Worm (Caenorhabditis elegans) whole organism, midembryonic: ENCODE results near the gene F11G11.5.
"Not testable (repeated sequence)": the region's sequence is repeated elsewhere in the genome, so short reads cannot be mapped to it uniquely, and the experiment has no call there.

Source experiments
- T22C8.4 ChIP-seq: fragments of 200-800 bp; sonication (Bioruptor generic); IDR thresholded peaks from 2 replicates; pipeline ENCODE4 v1.3.6; 2022; ENCODE audit warnings: missing genetic modification characterization, missing compliant biosample characterization
- cog-1 ChIP-seq: sonication (generic microtip); optimal IDR thresholded peaks from 2 replicates; lab custom pipeline; 2016; ENCODE audit warnings: missing genetic modification characterization, missing compliant biosample characterization
- flt-1 ChIP-seq: fragments of 200-800 bp; sonication (Bioruptor generic); IDR thresholded peaks from 2 replicates; pipeline ENCODE4 v1.3.6; 2022; ENCODE audit warnings: missing genetic modification characterization, missing compliant biosample characterization
- klf-2 ChIP-seq: fragments of 200-800 bp; sonication (Bioruptor generic); conservative IDR thresholded peaks from 2 replicates; pipeline ENCODE4 v1.3.6; 2022; ENCODE audit warnings: missing genetic modification reagents, missing genetic modification characterization, missing compliant biosample characterization
- med-1 ChIP-seq: sonication (generic microtip); optimal IDR thresholded peaks from 2 replicates; lab custom pipeline; 2017; ENCODE audit warnings: missing genetic modification characterization, mild to moderate bottlenecking, missing compliant biosample characterization, antibody characterized with exemption, missing genetic modification reagents; ENCODE audit not compliant: insufficient read depth
- ref-1 ChIP-seq: fragments of 200-800 bp; sonication (Bioruptor generic); conservative IDR thresholded peaks from 2 replicates; pipeline ENCODE4 v1.3.6; 2022; ENCODE audit warnings: missing genetic modification reagents, missing genetic modification characterization, missing compliant biosample characterization
- tab-1 ChIP-seq: fragments of 200-800 bp; sonication (Bioruptor generic); IDR thresholded peaks from 2 replicates; pipeline ENCODE4 v1.3.6; 2022; ENCODE audit warnings: missing genetic modification characterization, missing compliant biosample characterization
- ztf-23 ChIP-seq: fragments of 200-800 bp; sonication (Bioruptor generic); IDR thresholded peaks from 2 replicates; pipeline ENCODE4 v1.3.6; 2022; ENCODE audit warnings: missing genetic modification reagents, missing genetic modification characterization, missing compliant biosample characterization
- ztf-29 ChIP-seq: fragments of 200-800 bp; sonication (Bioruptor generic); IDR thresholded peaks from 2 replicates; pipeline ENCODE4 v1.3.6; 2022; ENCODE audit warnings: missing genetic modification reagents, missing genetic modification characterization, missing compliant biosample characterization

The F11G11.5 gene

ce11 chrII:4857873-4858364 is at the start of gene F11G11.5:
TSS of gene F11G11.5 (plus strand) at chrII:4857923.
- TF ChIP-seq med-1 (GFP tag; lab: Kevin White, UChicago) (no peak), T22C8.4 (GFP tag; lab: Robert Waterston, UW) (no peak), flt-1 (GFP tag; lab: Robert Waterston, UW) (no peak), cog-1 (tag; lab: Kevin White, UChicago) (no peak), ztf-29 (GFP tag; lab: Robert Waterston, UW) (no peak), ref-1 (GFP tag; lab: Robert Waterston, UW) (no peak), klf-2 (GFP tag; lab: Robert Waterston, UW) (no peak), ztf-23 (GFP tag; lab: Robert Waterston, UW) (no peak), tab-1 (GFP tag; lab: Robert Waterston, UW) (no peak)

DNA sequence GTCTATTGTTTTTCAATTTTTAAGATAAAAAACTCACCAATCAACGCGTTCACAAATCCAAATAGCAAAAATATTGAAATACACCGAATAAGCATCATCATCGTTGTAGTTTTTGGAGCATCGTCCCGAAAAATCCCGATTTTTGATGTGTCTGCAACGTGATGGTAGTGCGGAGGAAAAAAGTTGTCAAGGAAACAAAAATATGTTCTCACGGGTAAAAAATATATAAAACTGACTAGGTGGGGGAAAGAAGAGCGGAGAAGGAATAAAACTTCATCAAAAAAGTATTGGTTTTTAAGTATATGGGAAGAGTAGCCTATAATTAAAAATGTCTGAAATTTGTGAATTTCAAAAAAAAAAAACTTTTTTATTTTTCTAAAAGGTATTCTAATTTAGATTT is 45.7 kb upstream of the F11G11.5 start, which contains the start of gene rig-6:
Gene rig-6, minus strand, starts transcription at position 101 of the 400 bp plus-strand sequence.
- no peak for TF ChIP-seq ref-1 (GFP tag; lab: Robert Waterston, UW)
- TF ChIP-seq tab-1 (GFP tag; lab: Robert Waterston, UW) = no peak
- no peak for TF ChIP-seq cog-1 (tag; lab: Kevin White, UChicago)
- no peak for TF ChIP-seq klf-2 (GFP tag; lab: Robert Waterston, UW)
- no peak for TF ChIP-seq ztf-23 (GFP tag; lab: Robert Waterston, UW)
- TF ChIP-seq T22C8.4 (GFP tag; lab: Robert Waterston, UW) = no peak
- no peak for TF ChIP-seq med-1 (GFP tag; lab: Kevin White, UChicago)
- TF ChIP-seq ztf-29 (GFP tag; lab: Robert Waterston, UW) = no peak

DNA sequence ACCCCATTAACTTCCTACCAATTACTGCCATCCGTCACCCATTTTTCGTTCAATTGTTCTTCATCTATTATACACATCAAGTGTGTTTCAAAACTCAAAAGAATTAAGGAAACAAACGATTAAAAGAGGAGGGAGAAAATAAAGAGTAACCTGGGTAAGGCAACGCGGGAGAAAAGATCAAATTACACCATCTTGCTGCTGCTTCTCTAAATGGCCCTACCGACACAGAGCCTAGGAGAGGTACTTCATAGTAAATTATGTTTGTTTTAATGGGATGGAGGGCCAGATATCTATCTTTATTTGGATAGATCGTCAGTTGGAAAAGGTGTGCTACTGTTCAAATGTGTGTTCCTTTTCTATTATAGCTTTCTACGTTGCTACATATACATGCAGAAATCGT is 42.4 kb upstream of the F11G11.5 start:
- no peak for TF ChIP-seq ztf-29 (GFP tag; lab: Robert Waterston, UW)
- no peak for TF ChIP-seq klf-2 (GFP tag; lab: Robert Waterston, UW)
- TF ChIP-seq ztf-23 (GFP tag; lab: Robert Waterston, UW) = no peak
- no peak for TF ChIP-seq med-1 (GFP tag; lab: Kevin White, UChicago)
- no peak for TF ChIP-seq T22C8.4 (GFP tag; lab: Robert Waterston, UW)
- no peak for TF ChIP-seq flt-1 (GFP tag; lab: Robert Waterston, UW)
- TF ChIP-seq cog-1 (tag; lab: Kevin White, UChicago) = no peak
- no peak for TF ChIP-seq tab-1 (GFP tag; lab: Robert Waterston, UW)
- no peak for TF ChIP-seq ref-1 (GFP tag; lab: Robert Waterston, UW)

DNA sequence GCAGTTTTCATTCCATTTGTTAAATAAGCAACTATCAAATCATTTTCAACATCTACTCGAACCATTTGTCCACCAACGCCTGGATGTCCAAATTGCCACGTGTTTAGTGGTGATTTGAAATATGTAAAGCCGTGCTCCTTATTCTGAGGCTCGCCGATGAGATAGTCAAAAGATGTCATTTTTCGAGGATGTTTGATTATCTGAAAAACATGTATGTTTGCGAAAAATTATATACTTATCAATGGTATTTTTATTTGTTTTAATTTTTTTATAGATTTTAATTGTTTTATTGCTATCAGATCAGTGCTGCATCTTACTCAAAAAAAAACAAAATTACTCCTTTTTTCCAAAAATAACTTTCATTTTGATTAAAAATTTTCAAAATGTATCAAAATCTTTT is 38.9 kb upstream of the F11G11.5 start:
- TF ChIP-seq ref-1 (GFP tag; lab: Robert Waterston, UW) = no peak
- TF ChIP-seq med-1 (GFP tag; lab: Kevin White, UChicago) = no peak
- no peak for TF ChIP-seq ztf-23 (GFP tag; lab: Robert Waterston, UW)
- TF ChIP-seq ztf-29 (GFP tag; lab: Robert Waterston, UW) = no peak
- TF ChIP-seq tab-1 (GFP tag; lab: Robert Waterston, UW) = no peak
- no peak for TF ChIP-seq T22C8.4 (GFP tag; lab: Robert Waterston, UW)
- no peak for TF ChIP-seq klf-2 (GFP tag; lab: Robert Waterston, UW)
- no peak for TF ChIP-seq cog-1 (tag; lab: Kevin White, UChicago)
- no peak for TF ChIP-seq flt-1 (GFP tag; lab: Robert Waterston, UW)

- no peak for TF ChIP-seq ztf-29 (GFP tag; lab: Robert Waterston, UW)
- no peak for TF ChIP-seq ztf-23 (GFP tag; lab: Robert Waterston, UW)
- TF ChIP-seq klf-2 (GFP tag; lab: Robert Waterston, UW) = no peak
- TF ChIP-seq ref-1 (GFP tag; lab: Robert Waterston, UW) = no peak
- TF ChIP-seq med-1 (GFP tag; lab: Kevin White, UChicago) = no peak
- TF ChIP-seq T22C8.4 (GFP tag; lab: Robert Waterston, UW) = no peak
- TF ChIP-seq cog-1 (tag; lab: Kevin White, UChicago) = no peak
- TF ChIP-seq tab-1 (GFP tag; lab: Robert Waterston, UW) = no peak
Measured at ce11 chrII:4821739-4822138, 36.0 kb upstream of the F11G11.5 start, which contains the start of gene lact-5. TSS of gene lact-5 (minus strand) at chrII:4821739.

DNA sequence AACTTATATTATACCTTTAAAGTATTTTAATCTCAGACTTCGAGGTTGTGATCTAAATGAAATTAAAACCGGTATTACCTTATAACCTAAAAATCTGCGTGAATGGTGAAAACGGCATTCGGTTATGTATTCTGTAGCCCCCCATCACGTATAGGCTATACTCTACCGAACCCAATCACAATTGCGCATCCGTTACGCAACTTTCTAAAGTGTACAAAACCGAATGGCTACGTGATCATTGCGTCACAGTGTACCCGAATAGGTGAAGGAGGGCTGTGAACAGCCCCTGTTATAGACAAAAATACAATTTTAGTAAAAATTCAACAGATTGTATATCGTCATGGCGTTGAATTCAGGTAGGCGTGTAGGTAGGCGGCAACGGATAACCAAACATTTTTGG is 35.1 kb upstream of the F11G11.5 start:
- TF ChIP-seq med-1 (GFP tag; lab: Kevin White, UChicago) (no peak), cog-1 (tag; lab: Kevin White, UChicago) (no peak), T22C8.4 (GFP tag; lab: Robert Waterston, UW) (no peak), ztf-29 (GFP tag; lab: Robert Waterston, UW) (no peak), flt-1 (GFP tag; lab: Robert Waterston, UW) (no peak), klf-2 (GFP tag; lab: Robert Waterston, UW) (no peak), tab-1 (GFP tag; lab: Robert Waterston, UW) (no peak), ztf-23 (GFP tag; lab: Robert Waterston, UW) (no peak), ref-1 (GFP tag; lab: Robert Waterston, UW) (no peak)

DNA sequence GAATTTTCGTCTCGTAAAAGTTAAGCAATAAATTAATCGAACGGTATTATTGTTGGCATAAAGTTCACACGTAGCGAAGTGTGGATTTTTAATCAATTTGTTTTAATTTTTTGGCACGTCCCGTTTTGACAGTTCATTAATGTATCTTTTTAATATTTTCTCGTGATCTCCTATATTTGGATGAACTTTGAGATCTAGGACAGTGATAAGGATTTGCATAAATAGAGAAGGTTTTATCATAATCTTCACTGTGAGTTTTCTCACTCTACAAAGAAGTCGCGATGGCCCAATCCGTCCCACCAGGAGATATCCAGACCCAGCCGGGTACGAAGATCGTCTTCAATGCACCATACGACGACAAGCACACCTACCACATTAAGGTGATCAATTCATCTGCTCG is 32.6 kb upstream of the F11G11.5 start, which contains the start of the genes C33F10.8 and msp-40:
Gene C33F10.8, minus strand, starts transcription at position 101 of the 400 bp plus-strand sequence.
Gene msp-40, plus strand, starts transcription at position 282 of the 400 bp plus-strand sequence.
- TF ChIP-seq med-1 (GFP tag; lab: Kevin White, UChicago); ref-1 (GFP tag; lab: Robert Waterston, UW); tab-1 (GFP tag; lab: Robert Waterston, UW): not testable (repeated sequence)

- TF ChIP-seq ztf-23 (GFP tag; lab: Robert Waterston, UW) (no peak), klf-2 (GFP tag; lab: Robert Waterston, UW) (no peak), T22C8.4 (GFP tag; lab: Robert Waterston, UW) (no peak), cog-1 (tag; lab: Kevin White, UChicago) (no peak), flt-1 (GFP tag; lab: Robert Waterston, UW) (no peak), med-1 (GFP tag; lab: Kevin White, UChicago) (no peak), ref-1 (GFP tag; lab: Robert Waterston, UW) (no peak), ztf-29 (GFP tag; lab: Robert Waterston, UW) (no peak), tab-1 (GFP tag; lab: Robert Waterston, UW) (no peak)
Measured at ce11 chrII:4827734-4828609, 29.8 kb upstream of the F11G11.5 start, which contains the start of the genes fbxb-88 and tbck-1. TSS of gene fbxb-88 (minus strand) at chrII:4827884. TSS of gene tbck-1 (plus strand) at chrII:4828559.
